Fruit fly (Drosophila melanogaster) whole organism, adult: ENCODE data around the gene zetaCOP.

Experiments
- CG11617 ChIP-seq: fragments of 200-800 bp; sonication (Bioruptor generic); optimal IDR thresholded peaks from 2 replicates; lab custom pipeline; 2017; ENCODE audit warnings: mild to moderate bottlenecking, missing biosample characterization, missing genetic modification reagents, missing genetic modification characterization
- CG12768 ChIP-seq: fragments of 200-800 bp; sonication (Bioruptor generic); optimal IDR thresholded peaks from 2 replicates; lab custom pipeline; 2017; ENCODE audit warnings: missing biosample characterization, missing genetic modification characterization, mild to moderate bottlenecking, moderate library complexity, missing genetic modification reagents
- CG14711 ChIP-seq: fragments of 200-800 bp; sonication (Bioruptor generic); optimal IDR thresholded peaks from 2 replicates; lab custom pipeline; 2018; ENCODE audit warnings: missing biosample characterization, mild to moderate bottlenecking, missing genetic modification characterization, moderate library complexity
- CG1620 ChIP-seq: fragments of 200-800 bp; sonication (Bioruptor generic); optimal IDR thresholded peaks from 2 replicates; lab custom pipeline; 2016; ENCODE audit warnings: missing biosample characterization, missing genetic modification characterization
- CG33017 ChIP-seq: fragments of 200-800 bp; sonication (Bioruptor generic); optimal IDR thresholded peaks from 2 replicates; lab custom pipeline; 2018; ENCODE audit warnings: missing biosample characterization, mild to moderate bottlenecking, missing genetic modification characterization, moderate library complexity
- CG5204 ChIP-seq: fragments of 200-800 bp; sonication (Bioruptor generic); optimal IDR thresholded peaks from 2 replicates; lab custom pipeline; 2016; ENCODE audit warnings: missing biosample characterization, missing genetic modification characterization
- CG7045 ChIP-seq: fragments of 200-800 bp; sonication (Bioruptor generic); optimal IDR thresholded peaks from 2 replicates; lab custom pipeline; 2017; ENCODE audit warnings: missing biosample characterization, mild to moderate bottlenecking, missing genetic modification characterization
- CG7101 ChIP-seq: fragments of 200-800 bp; sonication (Bioruptor generic); optimal IDR thresholded peaks from 2 replicates; lab custom pipeline; 2018; ENCODE audit warnings: missing biosample characterization, mild to moderate bottlenecking, missing genetic modification characterization, moderate library complexity
- Clk ChIP-seq: fragments of 200-800 bp; sonication (Bioruptor generic); optimal IDR thresholded peaks from 2 replicates; lab custom pipeline; 2017; ENCODE audit warnings: missing biosample characterization, missing genetic modification characterization
- Crg-1 ChIP-seq: fragments of 200-800 bp; sonication (Bioruptor generic); optimal IDR thresholded peaks from 2 replicates; lab custom pipeline; 2016; ENCODE audit warnings: missing biosample characterization, missing genetic modification characterization
- Hr96 ChIP-seq: fragments of 200-800 bp; sonication (Bioruptor generic); optimal IDR thresholded peaks from 2 replicates; lab custom pipeline; 2016; ENCODE audit warnings: missing biosample characterization, missing genetic modification characterization
- Mnt ChIP-seq: fragments of 200-800 bp; sonication (Bioruptor generic); optimal IDR thresholded peaks from 2 replicates; lab custom pipeline; 2016; ENCODE audit warnings: missing biosample characterization, mild to moderate bottlenecking, missing genetic modification characterization
- bab1 ChIP-seq: fragments of 200-800 bp; sonication (Bioruptor generic); optimal IDR thresholded peaks from 3 replicates; lab custom pipeline; 2019; ENCODE audit warnings: missing biosample characterization, mild to moderate bottlenecking, missing genetic modification characterization, moderate library complexity
- cic ChIP-seq: fragments of 200-800 bp; sonication (Bioruptor generic); optimal IDR thresholded peaks from 2 replicates; lab custom pipeline; 2017; ENCODE audit warnings: missing biosample characterization, mild to moderate bottlenecking, missing genetic modification characterization, moderate library complexity
- cnc ChIP-seq, 2 experiments: fragments of >200 bp; optimal IDR thresholded peaks; 2 replicates each; lab custom pipeline; 2017
- kay ChIP-seq: fragments of 200-800 bp; sonication (Bioruptor generic); peaks from one replicate; lab custom pipeline; 2016; ENCODE audit warnings: missing biosample characterization, missing genetic modification characterization, borderline replicate concordance
- ovo ChIP-seq: fragments of 200-800 bp; sonication (Bioruptor generic); optimal IDR thresholded peaks from 2 replicates; lab custom pipeline; 2016; ENCODE audit warnings: missing biosample characterization, missing genetic modification characterization
- pad ChIP-seq: fragments of 200-800 bp; sonication (Bioruptor generic); optimal IDR thresholded peaks from 3 replicates; lab custom pipeline; 2017; ENCODE audit warnings: missing biosample characterization, missing genetic modification characterization, mild to moderate bottlenecking, moderate library complexity, missing genetic modification reagents
- tj ChIP-seq: fragments of 200-800 bp; sonication (Bioruptor generic); optimal IDR thresholded peaks from 3 replicates; lab custom pipeline; 2017; ENCODE audit warnings: missing biosample characterization, mild to moderate bottlenecking, missing genetic modification characterization, moderate library complexity
- toe ChIP-seq: fragments of 200-800 bp; sonication (Bioruptor generic); optimal IDR thresholded peaks from 2 replicates; lab custom pipeline; 2016; ENCODE audit warnings: missing biosample characterization, missing genetic modification characterization

The zetaCOP gene

DNA sequence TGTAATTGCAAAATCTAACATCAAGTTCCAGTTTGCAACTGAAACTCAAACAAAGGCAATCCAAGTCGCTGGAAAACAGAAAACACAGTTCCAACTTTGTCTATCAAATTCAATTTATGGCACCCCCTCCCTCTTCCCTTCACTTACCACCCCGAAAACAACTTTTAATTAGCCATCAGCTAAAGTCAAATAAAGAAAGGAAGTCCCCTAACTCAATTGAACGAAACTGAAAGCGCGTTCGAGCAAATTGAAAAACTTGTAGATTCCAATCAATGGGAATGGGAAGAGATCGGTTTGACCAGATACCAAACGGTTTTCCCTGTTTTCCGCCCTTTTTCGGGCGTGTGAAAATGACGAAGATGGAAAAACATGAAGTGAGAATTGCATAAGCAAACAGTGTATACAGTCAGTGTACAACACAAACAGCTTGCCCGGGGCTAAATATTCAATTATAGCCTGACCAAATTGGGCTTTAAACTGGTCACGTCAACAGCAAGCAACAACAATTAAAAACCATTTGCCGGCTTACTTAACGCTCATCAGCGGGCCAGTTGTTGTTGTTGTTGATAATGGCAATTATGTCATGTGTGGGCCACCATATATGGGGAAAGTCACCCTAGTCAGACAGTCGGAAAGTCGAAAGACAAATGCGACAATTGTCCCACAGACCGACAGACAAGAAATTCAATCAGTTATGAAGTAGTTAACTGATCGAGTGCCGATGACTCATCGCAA is 26.1 kb upstream of the zetaCOP start:
- TF ChIP-seq Crg-1 (GFP tag; lab: Kevin White, UChicago) (no peak), CG14711 (no peak), CG12768 (no peak)

DNA sequence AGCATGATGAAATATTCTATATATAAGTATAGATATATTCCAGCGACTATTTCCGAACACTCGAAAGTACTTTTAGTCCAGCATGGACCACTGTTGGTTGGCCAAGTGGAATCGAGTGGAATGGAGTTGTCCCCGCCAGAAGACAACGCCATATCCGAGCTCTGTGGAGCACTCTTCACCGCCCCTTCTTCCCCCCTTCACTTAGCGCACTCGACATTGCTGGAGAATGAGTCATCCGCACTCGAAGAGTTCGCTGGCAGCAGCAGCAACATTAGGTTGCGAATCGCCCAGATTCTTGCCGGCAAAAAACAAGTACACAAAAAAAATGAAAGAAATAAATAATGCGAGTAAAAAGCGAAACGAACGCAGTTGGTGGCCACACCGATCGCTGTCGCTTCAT is 24.7 kb upstream of the zetaCOP start:
- TF ChIP-seq cic (GFP tag; lab: Kevin White, UChicago) = no peak
- no peak for TF ChIP-seq CG11617 (GFP tag; lab: Kevin White, UChicago)
- TF ChIP-seq toe (GFP tag; lab: Kevin White, UChicago) = no peak
- TF ChIP-seq kay (GFP tag; lab: Kevin White, UChicago) = no peak
- no peak for TF ChIP-seq Hr96

DNA sequence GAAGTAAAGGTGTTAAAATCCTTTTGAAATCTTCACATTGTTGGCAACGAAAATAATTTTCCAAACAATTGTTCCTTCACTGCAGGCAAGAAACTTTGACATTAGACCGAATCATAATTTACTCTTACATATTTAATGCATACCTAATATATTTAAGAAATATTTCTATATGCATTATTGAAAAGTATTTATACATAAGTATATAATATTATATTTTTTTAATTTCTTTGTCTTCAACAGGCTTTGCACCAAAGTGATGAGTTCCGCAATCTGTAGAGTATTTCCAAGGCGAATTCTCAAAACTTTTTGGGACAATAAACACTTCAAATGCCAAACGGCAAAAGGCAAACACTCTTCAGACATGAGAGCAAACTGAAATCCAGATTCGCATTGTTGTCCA is 23.7 kb upstream of the zetaCOP start:
- TF ChIP-seq Clk (GFP tag; lab: Kevin White, UChicago) (no peak), kay (GFP tag; lab: Kevin White, UChicago) (peak; percentile 28), CG14711 (peak; percentile 8)

DNA sequence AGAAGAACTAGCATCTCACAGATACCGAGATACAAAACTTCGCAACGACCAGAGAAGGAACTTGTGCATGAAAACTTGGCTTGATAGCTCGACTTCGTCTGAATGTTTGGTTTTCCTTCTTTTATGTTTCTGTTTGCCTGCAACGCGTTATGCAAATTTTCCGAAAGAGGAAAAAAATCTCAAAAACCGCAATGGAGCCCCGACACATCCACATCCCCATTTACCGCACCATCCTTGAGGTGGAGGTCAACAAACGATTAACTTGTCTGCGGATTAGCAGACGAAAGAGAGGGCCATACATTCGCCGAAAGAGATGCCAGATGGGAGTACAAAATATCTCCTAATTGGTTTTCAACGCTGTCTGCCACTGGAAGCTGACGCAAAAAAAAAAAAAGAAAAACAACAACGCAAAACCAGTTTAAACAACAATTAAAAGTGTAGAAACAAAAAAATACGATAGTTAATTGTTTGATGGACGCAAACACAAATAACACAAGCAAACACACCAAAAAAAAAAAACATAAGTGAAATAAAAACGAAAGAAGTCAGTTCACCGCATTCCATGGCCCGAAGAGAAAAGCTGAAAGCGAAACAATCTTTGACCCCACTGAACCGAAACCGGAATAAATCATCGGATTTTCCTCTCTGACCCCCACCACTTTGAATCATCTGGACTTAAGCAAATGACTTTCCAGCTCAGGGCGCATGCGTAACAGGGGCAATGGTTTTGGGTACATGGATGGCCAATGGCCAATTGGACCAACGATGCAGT is 21.9 kb upstream of the zetaCOP start:
- TF ChIP-seq CG1620 (no peak), CG5204 (GFP tag; lab: Kevin White, UChicago) (no peak), Hr96 (no peak), CG7045 (GFP tag; lab: Kevin White, UChicago) (no peak), ovo (GFP tag; lab: Kevin White, UChicago) (no peak), Clk (GFP tag; lab: Kevin White, UChicago) (no peak), CG11617 (GFP tag; lab: Kevin White, UChicago) (no peak), CG14711 (no peak), cic (GFP tag; lab: Kevin White, UChicago) (no peak), CG33017 (no peak), Mnt (no peak), pad (no peak)

DNA sequence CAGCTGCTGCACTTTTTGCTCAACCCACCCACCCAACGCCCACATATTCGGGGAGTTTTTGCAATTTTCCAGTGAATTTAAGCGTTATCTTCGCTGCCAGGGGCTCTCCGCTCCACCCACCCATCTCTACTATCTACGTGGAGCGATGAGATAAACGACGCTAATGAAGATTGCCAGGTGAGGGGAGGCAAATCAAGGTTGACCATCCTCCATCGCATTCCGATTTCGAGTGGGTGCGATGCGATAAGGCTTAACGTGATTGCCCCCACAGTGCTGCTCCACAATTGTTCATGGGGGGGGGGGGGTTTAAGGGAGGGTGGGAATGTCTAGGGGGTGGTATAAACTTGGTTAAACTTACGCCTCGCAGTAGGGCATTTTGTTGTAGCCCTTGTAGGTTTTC is 20.5 kb upstream of the zetaCOP start:
- TF ChIP-seq pad (peak; percentile 95), cic (GFP tag; lab: Kevin White, UChicago) (peak; percentile 83), ovo (GFP tag; lab: Kevin White, UChicago) (no peak)

DNA sequence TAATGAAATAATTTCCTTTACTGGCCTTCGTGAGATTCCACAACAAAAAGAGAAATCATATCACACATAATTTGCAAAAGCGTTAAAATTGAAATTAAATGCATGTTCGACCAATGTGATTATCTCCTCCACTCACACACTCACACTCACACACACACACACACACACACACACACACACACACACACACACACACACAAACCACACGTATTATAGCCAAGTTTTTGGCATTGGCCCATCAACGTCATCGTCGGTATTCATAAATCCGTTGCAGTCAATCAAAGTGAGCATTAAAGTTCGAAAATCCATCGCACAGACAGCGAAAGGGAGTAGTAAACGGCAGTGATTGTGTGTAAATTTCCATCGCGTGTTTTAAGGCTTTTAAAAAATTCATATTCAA is 16.7 kb upstream of the zetaCOP start:
- TF ChIP-seq CG7101 (no peak), CG11617 (GFP tag; lab: Kevin White, UChicago) (no peak), CG12768 (no peak), Crg-1 (GFP tag; lab: Kevin White, UChicago) (no peak), CG7045 (GFP tag; lab: Kevin White, UChicago) (no peak), CG14711 (no peak)

DNA sequence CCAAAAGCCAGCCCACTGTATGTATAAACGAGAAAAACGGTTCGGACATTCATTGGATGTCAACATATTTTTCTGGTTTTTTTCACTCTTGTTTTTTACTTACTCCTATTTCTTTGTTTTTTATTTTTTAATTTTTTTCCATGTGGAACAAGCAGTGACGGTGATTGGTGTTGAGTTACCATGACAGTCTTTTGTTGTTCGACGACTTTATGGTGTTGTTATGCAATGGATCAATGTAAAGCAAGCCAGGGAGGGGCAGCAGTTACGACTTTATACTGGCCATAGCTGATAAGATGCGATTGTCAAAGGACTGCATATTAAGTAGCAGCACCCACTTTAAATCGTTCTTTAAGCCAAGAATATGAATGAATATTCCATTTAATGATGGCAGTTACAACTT is 16.1 kb upstream of the zetaCOP start:
- TF ChIP-seq kay (GFP tag; lab: Kevin White, UChicago) (peak; percentile 15), CG11617 (GFP tag; lab: Kevin White, UChicago) (no peak), Hr96 (no peak)

DNA sequence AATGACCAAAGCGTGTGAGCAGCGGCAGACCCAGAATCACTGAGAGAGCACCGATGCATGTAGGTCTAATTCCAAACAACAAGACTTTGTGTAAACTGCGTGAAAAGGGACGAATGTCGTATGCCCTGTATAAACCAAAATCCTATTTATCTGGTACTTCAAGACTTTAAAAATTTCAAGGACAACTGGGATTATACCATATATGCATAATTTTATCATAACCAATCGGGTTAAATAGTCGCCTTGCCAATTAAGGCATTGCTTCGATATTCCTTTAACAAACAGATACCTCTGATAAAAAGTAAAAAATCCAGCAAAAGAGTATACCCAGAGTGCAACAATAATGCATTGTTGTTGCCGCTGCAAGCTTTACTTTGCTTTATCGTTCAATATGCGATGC is 9.7 kb upstream of the zetaCOP start:
- no peak for TF ChIP-seq CG7045 (GFP tag; lab: Kevin White, UChicago)
- no peak for TF ChIP-seq tj
- TF ChIP-seq CG1620 = no peak
- TF ChIP-seq CG7101 = no peak
- TF ChIP-seq toe (GFP tag; lab: Kevin White, UChicago) = no peak
- TF ChIP-seq bab1 (GFP tag; lab: Kevin White, UChicago) = no peak
- no peak for TF ChIP-seq Mnt
- no peak for TF ChIP-seq CG5204 (GFP tag; lab: Kevin White, UChicago)
- TF ChIP-seq Hr96 = no peak
- no peak for TF ChIP-seq kay (GFP tag; lab: Kevin White, UChicago)
- TF ChIP-seq CG11617 (GFP tag; lab: Kevin White, UChicago) = no peak
- no peak for TF ChIP-seq CG12768
- no peak for TF ChIP-seq cic (GFP tag; lab: Kevin White, UChicago)
- TF ChIP-seq cnc (optimal IDR thresholded peaks at IDR 0.05; lab: Kevin White, UChicago) = no peak
- TF ChIP-seq ovo (GFP tag; lab: Kevin White, UChicago) = no peak
- no peak for TF ChIP-seq Clk (GFP tag; lab: Kevin White, UChicago)
- no peak for TF ChIP-seq CG14711
- no peak for TF ChIP-seq pad
- no peak for TF ChIP-seq Crg-1 (GFP tag; lab: Kevin White, UChicago)
